Worm (Caenorhabditis elegans) whole organism, L3 larva: ENCODE data around the gene spp-28.

Experiments
- R02D3.7 ChIP-seq: fragments of 150-350 bp; optimal IDR thresholded peaks from 2 replicates; lab custom pipeline; 2014; ENCODE audit warnings: missing biosample characterization, missing genetic modification characterization
- ZK546.5 ChIP-seq: sonication (generic microtip); optimal IDR thresholded peaks from 2 replicates; lab custom pipeline; 2017; ENCODE audit warnings: missing biosample characterization, missing genetic modification characterization
- aly-2 ChIP-seq: fragments of 150-350 bp; optimal IDR thresholded peaks from 2 replicates; lab custom pipeline; 2014; ENCODE audit warnings: missing biosample characterization, missing genetic modification characterization
- ama-1 ChIP-seq: fragments of 150-350 bp; optimal IDR thresholded peaks from 2 replicates; lab custom pipeline; 2018
- ceh-16 ChIP-seq: sonication (generic microtip); optimal IDR thresholded peaks from 2 replicates; lab custom pipeline; 2017; ENCODE audit warnings: missing biosample characterization, missing genetic modification characterization
- ceh-82 ChIP-seq: fragments of 150-350 bp; optimal IDR thresholded peaks from 2 replicates; lab custom pipeline; 2014; ENCODE audit warnings: missing biosample characterization, missing genetic modification characterization
- ceh-9 ChIP-seq: sonication (generic microtip); optimal IDR thresholded peaks from 2 replicates; lab custom pipeline; 2018; ENCODE audit warnings: missing biosample characterization, missing genetic modification characterization
- daf-12 ChIP-seq: fragments of 150-350 bp; optimal IDR thresholded peaks from 2 replicates; lab custom pipeline; 2014; ENCODE audit warnings: missing biosample characterization, missing genetic modification reagents, missing genetic modification characterization
- egl-27 ChIP-seq: sonication (generic microtip); optimal IDR thresholded peaks from 4 replicates; lab custom pipeline; 2017; ENCODE audit warnings: missing biosample characterization, missing genetic modification reagents, missing genetic modification characterization
- egl-5 ChIP-seq: fragments of 150-350 bp; optimal IDR thresholded peaks from 2 replicates; lab custom pipeline; 2017; ENCODE audit warnings: missing biosample characterization, missing genetic modification reagents, missing genetic modification characterization, inconsistent platforms
- elt-1 ChIP-seq: fragments of 150-350 bp; optimal IDR thresholded peaks from 2 replicates; lab custom pipeline; 2014; ENCODE audit warnings: missing biosample characterization, missing genetic modification characterization
- elt-2 ChIP-seq: sonication (generic microtip); optimal IDR thresholded peaks from 2 replicates; lab custom pipeline; 2016; ENCODE audit warnings: missing genetic modification reagents, mild to moderate bottlenecking, missing genetic modification characterization, missing compliant biosample characterization
- elt-3 ChIP-seq, 3 experiments: fragments of 150-350 bp in 1 of 3; sonication (generic microtip) in 2 of 3; optimal IDR thresholded peaks; 2 replicates in 2 of 3; 4 replicates in 1 of 3; lab custom pipeline; 2014 to 2017; ENCODE audit warnings: missing biosample characterization in 3 of 3, missing genetic modification characterization in 3 of 3
- eor-1 ChIP-seq, 2 experiments: fragments of 150-350 bp; optimal IDR thresholded peaks; 2 replicates each; lab custom pipeline; 2014 to 2018; ENCODE audit warnings: missing biosample characterization in 2 of 2, missing genetic modification characterization in 2 of 2
- fkh-10 ChIP-seq: sonication (generic microtip); optimal IDR thresholded peaks from 2 replicates; lab custom pipeline; 2017; ENCODE audit warnings: missing biosample characterization, missing genetic modification reagents, missing genetic modification characterization
- fkh-2 ChIP-seq: fragments of 150-350 bp; optimal IDR thresholded peaks from 2 replicates; lab custom pipeline; 2014; ENCODE audit warnings: missing biosample characterization, missing genetic modification reagents, missing genetic modification characterization
- fos-1 ChIP-seq: fragments of 150-350 bp; optimal IDR thresholded peaks from 2 replicates; lab custom pipeline; 2014; ENCODE audit warnings: missing biosample characterization, missing genetic modification characterization
- hmg-11 ChIP-seq: sonication (generic microtip); optimal IDR thresholded peaks from 2 replicates; lab custom pipeline; 2016; ENCODE audit warnings: missing genetic modification characterization, missing compliant biosample characterization
- jun-1 ChIP-seq: fragments of 150-350 bp; optimal IDR thresholded peaks from 2 replicates; lab custom pipeline; 2014; ENCODE audit warnings: missing biosample characterization, missing genetic modification reagents, missing genetic modification characterization
- lin-15B ChIP-seq: fragments of 150-350 bp; optimal IDR thresholded peaks from 2 replicates; lab custom pipeline; 2014; ENCODE audit warnings: missing biosample characterization, missing genetic modification characterization
- lin-39 ChIP-seq: fragments of 150-350 bp; optimal IDR thresholded peaks from 2 replicates; lab custom pipeline; 2018; ENCODE audit warnings: missing biosample characterization, missing genetic modification reagents, missing genetic modification characterization
- mdl-1 ChIP-seq: fragments of 150-350 bp; optimal IDR thresholded peaks from 2 replicates; lab custom pipeline; 2014; ENCODE audit warnings: missing biosample characterization, missing genetic modification characterization
- mml-1 ChIP-seq: fragments of 150-350 bp; sonication (generic microtip); optimal IDR thresholded peaks from 3 replicates; lab custom pipeline; 2014; ENCODE audit warnings: missing biosample characterization, missing genetic modification characterization
- nfya-1 ChIP-seq: sonication (generic microtip); optimal IDR thresholded peaks from 2 replicates; lab custom pipeline; 2017; ENCODE audit warnings: missing genetic modification characterization, mild to moderate bottlenecking, missing compliant biosample characterization, antibody characterized with exemption, moderate library complexity; ENCODE audit not compliant: insufficient read depth
- nhr-11 ChIP-seq: fragments of 150-350 bp; optimal IDR thresholded peaks from 2 replicates; lab custom pipeline; 2014; ENCODE audit warnings: missing biosample characterization, missing genetic modification characterization
- nhr-12 ChIP-seq: fragments of 150-350 bp; optimal IDR thresholded peaks from 2 replicates; lab custom pipeline; 2014; ENCODE audit warnings: missing biosample characterization, missing genetic modification characterization
- nhr-23 ChIP-seq: fragments of 150-350 bp; optimal IDR thresholded peaks from 2 replicates; lab custom pipeline; 2014; ENCODE audit warnings: missing biosample characterization, missing genetic modification reagents, missing genetic modification characterization
- nhr-237 ChIP-seq: fragments of 150-350 bp; optimal IDR thresholded peaks from 2 replicates; lab custom pipeline; 2014; ENCODE audit warnings: missing biosample characterization, missing genetic modification characterization
- nhr-25 ChIP-seq: sonication (generic microtip); optimal IDR thresholded peaks from 2 replicates; lab custom pipeline; 2017; ENCODE audit warnings: missing biosample characterization, missing genetic modification characterization
- nhr-28 ChIP-seq: fragments of 150-350 bp; optimal IDR thresholded peaks from 2 replicates; lab custom pipeline; 2014; ENCODE audit warnings: missing biosample characterization, missing genetic modification characterization
- nhr-43 ChIP-seq: sonication (generic microtip); optimal IDR thresholded peaks from 2 replicates; lab custom pipeline; 2016; ENCODE audit warnings: mild to moderate bottlenecking, missing genetic modification characterization, missing compliant biosample characterization; ENCODE audit not compliant: poor library complexity, severe bottlenecking
- nhr-67 ChIP-seq: fragments of 150-350 bp; optimal IDR thresholded peaks from 2 replicates; lab custom pipeline; 2014; ENCODE audit warnings: missing biosample characterization, missing genetic modification characterization
- nhr-76 ChIP-seq: fragments of 150-350 bp; sonication (generic microtip); optimal IDR thresholded peaks from 5 replicates; lab custom pipeline; 2014; ENCODE audit warnings: missing biosample characterization, missing genetic modification characterization
- nhr-77 ChIP-seq: fragments of 150-350 bp; optimal IDR thresholded peaks from 2 replicates; lab custom pipeline; 2014; ENCODE audit warnings: missing biosample characterization, missing genetic modification characterization
- pha-4 ChIP-seq: fragments of 150-350 bp; optimal IDR thresholded peaks from 2 replicates; lab custom pipeline; 2014; ENCODE audit warnings: missing biosample characterization, missing genetic modification reagents, missing genetic modification characterization
- pqm-1 ChIP-seq: fragments of 150-350 bp; optimal IDR thresholded peaks from 2 replicates; lab custom pipeline; 2017; ENCODE audit warnings: missing biosample characterization, missing genetic modification characterization, inconsistent platforms
- sea-2 ChIP-seq: fragments of 150-350 bp; sonication (generic microtip); optimal IDR thresholded peaks from 4 replicates; lab custom pipeline; 2014; ENCODE audit warnings: missing biosample characterization, missing genetic modification reagents, missing genetic modification characterization
- skn-1 ChIP-seq: fragments of 150-350 bp; optimal IDR thresholded peaks from 2 replicates; lab custom pipeline; 2014; ENCODE audit warnings: missing biosample characterization, missing genetic modification characterization
- snpc-4 ChIP-seq: fragments of 150-350 bp; optimal IDR thresholded peaks from 2 replicates; lab custom pipeline; 2014; ENCODE audit warnings: missing biosample characterization, missing genetic modification characterization
- tbx-2 ChIP-seq: sonication (generic microtip); optimal IDR thresholded peaks from 2 replicates; lab custom pipeline; 2016; ENCODE audit warnings: mild to moderate bottlenecking, missing genetic modification characterization, missing compliant biosample characterization
- unc-39 ChIP-seq: sonication (generic microtip); optimal IDR thresholded peaks from 4 replicates; lab custom pipeline; 2017; ENCODE audit warnings: missing biosample characterization, missing genetic modification characterization
- unc-62 ChIP-seq: fragments of 150-350 bp; sonication (generic microtip); optimal IDR thresholded peaks from 4 replicates; lab custom pipeline; 2014; ENCODE audit warnings: missing biosample characterization, missing genetic modification reagents, missing genetic modification characterization
- zag-1 ChIP-seq: fragments of 150-350 bp; optimal IDR thresholded peaks from 2 replicates; lab custom pipeline; 2014; ENCODE audit warnings: missing biosample characterization, missing genetic modification characterization
- ztf-11 ChIP-seq: fragments of 150-350 bp; optimal IDR thresholded peaks from 2 replicates; lab custom pipeline; 2014; ENCODE audit warnings: missing biosample characterization, missing genetic modification characterization
- ztf-4 ChIP-seq: fragments of 150-350 bp; optimal IDR thresholded peaks from 2 replicates; lab custom pipeline; 2014; ENCODE audit warnings: missing biosample characterization, missing genetic modification characterization

Gene spp-28

DNA sequence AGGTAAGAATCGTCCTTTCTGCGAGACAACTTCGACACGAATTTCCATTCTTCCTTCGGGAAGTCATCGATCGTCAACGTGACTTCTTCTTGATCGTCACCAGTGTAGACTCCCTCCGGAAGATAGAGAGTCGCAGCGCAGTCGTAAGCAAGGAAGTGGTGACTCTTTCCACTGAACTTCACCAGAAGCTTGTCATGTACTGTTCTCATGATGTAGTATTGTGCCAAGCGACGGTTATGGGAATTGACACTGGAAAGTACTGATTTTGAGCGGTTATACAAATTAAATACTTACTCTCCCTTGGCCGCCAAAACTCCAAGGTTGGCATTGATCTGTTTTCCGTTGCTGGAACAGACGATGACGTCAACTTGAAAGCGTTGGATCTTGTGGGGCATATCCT, 14.7 kb downstream of the spp-28 start:
- TF ChIP-seq skn-1 (tag; lab: Kevin White, UChicago) = no peak
- no peak for TF ChIP-seq nhr-237 (tag; lab: Kevin White, UChicago)
- TF ChIP-seq unc-62 (GFP tag; lab: Kevin White, UChicago) = no peak
- no peak for TF ChIP-seq ZK546.5 (tag; lab: Kevin White, UChicago)
- no peak for TF ChIP-seq jun-1 (tag; lab: Kevin White, UChicago)
- no peak for TF ChIP-seq nhr-12 (tag; lab: Kevin White, UChicago)
- TF ChIP-seq hmg-11 (tag; lab: Kevin White, UChicago) = no peak
- no peak for TF ChIP-seq egl-27
- TF ChIP-seq lin-39 (tag; lab: Kevin White, UChicago) = no peak
- no peak for TF ChIP-seq fkh-10 (GFP tag; lab: Kevin White, UChicago)
- no peak for TF ChIP-seq ztf-11
- TF ChIP-seq ceh-82 = no peak
- no peak for TF ChIP-seq nhr-11 (tag; lab: Kevin White, UChicago)
- TF ChIP-seq nfya-1 (tag; lab: Kevin White, UChicago) = no peak
- no peak for TF ChIP-seq nhr-77 (tag; lab: Kevin White, UChicago)
- no peak for TF ChIP-seq nhr-67 (tag; lab: Kevin White, UChicago)
- TF ChIP-seq tbx-2 = no peak
- no peak for TF ChIP-seq unc-39 (tag; lab: Kevin White, UChicago)
- no peak for TF ChIP-seq nhr-76

ce11 chrIII:4172210-4172609, 17.9 kb downstream of the spp-28 start:
- TF ChIP-seq R02D3.7 (tag; lab: Kevin White, UChicago) (no peak), jun-1 (tag; lab: Kevin White, UChicago) (no peak), unc-62 (GFP tag; lab: Kevin White, UChicago) (no peak), egl-5 (tag; lab: Kevin White, UChicago) (no peak), elt-3 (tag; optimal IDR thresholded peaks at IDR 0.05; lab: Kevin White, UChicago) (no peak), aly-2 (tag; lab: Kevin White, UChicago) (no peak), nhr-77 (tag; lab: Kevin White, UChicago) (no peak), elt-1 (no peak), nhr-43 (tag; lab: Kevin White, UChicago) (no peak), fos-1 (tag; lab: Kevin White, UChicago) (no peak), skn-1 (tag; lab: Kevin White, UChicago) (no peak), elt-2 (tag; lab: Kevin White, UChicago) (no peak), unc-39 (tag; lab: Kevin White, UChicago) (no peak)

ce11 chrIII:4170903-4171377, 19.2 kb downstream of the spp-28 start, which contains the start of the genes rnf-121 and C16C10.4:
Gene rnf-121, minus strand, starts transcription at chrIII:4170953.
Gene C16C10.4, plus strand, starts transcription at chrIII:4171336.
- no peak for TF ChIP-seq aly-2 (tag; lab: Kevin White, UChicago)
- no peak for TF ChIP-seq jun-1 (tag; lab: Kevin White, UChicago)
- TF ChIP-seq lin-15B (tag; lab: Kevin White, UChicago) = peak; percentile 33
- TF ChIP-seq nfya-1 (tag; lab: Kevin White, UChicago) = no peak
- peak; percentile 17 for TF ChIP-seq tbx-2
- no peak for TF ChIP-seq unc-39 (tag; lab: Kevin White, UChicago)
- TF ChIP-seq ztf-11 = no peak
- no peak for TF ChIP-seq nhr-11 (tag; lab: Kevin White, UChicago)
- no peak for TF ChIP-seq nhr-77 (tag; lab: Kevin White, UChicago)
- no peak for TF ChIP-seq lin-39 (tag; lab: Kevin White, UChicago)
- TF ChIP-seq nhr-25 (tag; lab: Kevin White, UChicago) = peak; percentile 22
- no peak for TF ChIP-seq unc-62 (GFP tag; lab: Kevin White, UChicago)
- peak; percentile 55 for TF ChIP-seq nhr-23 (tag; lab: Kevin White, UChicago)
- TF ChIP-seq ama-1 = no peak
- no peak for TF ChIP-seq fos-1 (tag; lab: Kevin White, UChicago)
- TF ChIP-seq skn-1 (tag; lab: Kevin White, UChicago) = peak; percentile 31
- no peak for TF ChIP-seq nhr-76
- TF ChIP-seq zag-1 (tag; lab: Kevin White, UChicago) = no peak
- TF ChIP-seq egl-5 (tag; lab: Kevin White, UChicago) = no peak
- no peak for TF ChIP-seq eor-1 (tag; optimal IDR thresholded peaks at IDR 0.05; lab: Kevin White, UChicago)
- TF ChIP-seq ceh-16 (tag; lab: Kevin White, UChicago) = peak; percentile 3
- no peak for TF ChIP-seq fkh-2 (tag; lab: Kevin White, UChicago)
- TF ChIP-seq nhr-67 (tag; lab: Kevin White, UChicago) = peak; percentile 25
- no peak for TF ChIP-seq nhr-12 (tag; lab: Kevin White, UChicago)
- no peak for TF ChIP-seq mml-1 (tag; lab: Kevin White, UChicago)
- no peak for TF ChIP-seq nhr-28 (tag; lab: Kevin White, UChicago)
- TF ChIP-seq hmg-11 (tag; lab: Kevin White, UChicago) = peak; percentile 87
- TF ChIP-seq ceh-82 = no peak
- no peak for TF ChIP-seq ztf-4 (tag; lab: Kevin White, UChicago)
- no peak for TF ChIP-seq elt-1
- TF ChIP-seq pqm-1 (tag; lab: Kevin White, UChicago) = no peak
- TF ChIP-seq sea-2 (GFP tag; lab: Kevin White, UChicago) = no peak
- TF ChIP-seq ceh-9 (tag; lab: Kevin White, UChicago) = no peak
- no peak for TF ChIP-seq egl-27
- TF ChIP-seq fkh-10 (GFP tag; lab: Kevin White, UChicago) = no peak
- TF ChIP-seq elt-2 (tag; lab: Kevin White, UChicago) = peak; percentile 22
- TF ChIP-seq daf-12 (tag; lab: Kevin White, UChicago) = no peak
- TF ChIP-seq snpc-4 (tag; lab: Kevin White, UChicago) = peak; percentile 64
- TF ChIP-seq nhr-237 (tag; lab: Kevin White, UChicago) = no peak
- no peak for TF ChIP-seq ZK546.5 (tag; lab: Kevin White, UChicago)
- TF ChIP-seq pha-4 = peak; percentile 59
- TF ChIP-seq mdl-1 (tag; lab: Kevin White, UChicago) = no peak
- no peak for TF ChIP-seq elt-3 (tag; optimal IDR thresholded peaks at IDR 0.05; lab: Kevin White, UChicago)
